Fruit fly (Drosophila melanogaster) whole organism, embryonic: ENCODE results near the gene CG46467.

Experiments
- Abd-B ChIP-seq: fragments of 200-800 bp; sonication (Bioruptor generic); optimal IDR thresholded peaks from 2 replicates; lab custom pipeline; 2018; ENCODE audit warnings: missing biosample characterization, mild to moderate bottlenecking, missing genetic modification characterization, moderate library complexity
- Blimp-1 ChIP-seq: fragments of 200-800 bp; sonication (Bioruptor generic); optimal IDR thresholded peaks from 3 replicates; lab custom pipeline; 2018; ENCODE audit warnings: missing biosample characterization, missing genetic modification characterization, mild to moderate bottlenecking, moderate library complexity, missing genetic modification reagents
- CG10654 ChIP-seq: fragments of 200-800 bp; sonication (Bioruptor generic); optimal IDR thresholded peaks from 2 replicates; lab custom pipeline; 2016; ENCODE audit warnings: missing biosample characterization, missing genetic modification characterization
- CG11085 ChIP-seq: fragments of 200-800 bp; sonication (Bioruptor generic); IDR thresholded peaks from 2 replicates; pipeline ENCODE4 v1.3.6; 2022; ENCODE audit warnings: missing biosample characterization, missing genetic modification characterization
- CG11093 ChIP-seq: fragments of 200-800 bp; sonication (Bioruptor generic); IDR thresholded peaks from 3 replicates; pipeline ENCODE4 v1.3.6; 2022; ENCODE audit warnings: missing biosample characterization, missing genetic modification characterization
- CG11695 ChIP-seq: fragments of 200-800 bp; sonication (Bioruptor generic); IDR thresholded peaks from 3 replicates; pipeline ENCODE4 v1.3.6; 2022; ENCODE audit warnings: missing biosample characterization, missing genetic modification characterization
- CG11696 ChIP-seq: fragments of 200-800 bp; sonication (Bioruptor generic); IDR thresholded peaks from 2 replicates; pipeline ENCODE4 v1.3.6; 2022; ENCODE audit warnings: missing biosample characterization, missing genetic modification characterization
- CG12236 ChIP-seq: fragments of 200-800 bp; sonication (Bioruptor generic); optimal IDR thresholded peaks from 2 replicates; lab custom pipeline; 2016; ENCODE audit warnings: missing biosample characterization, missing genetic modification characterization
- CG1233 ChIP-seq: fragments of 200-800 bp; sonication (Bioruptor generic); optimal IDR thresholded peaks from 4 replicates; lab custom pipeline; 2018; ENCODE audit warnings: missing biosample characterization, mild to moderate bottlenecking, missing genetic modification characterization
- CG12659 ChIP-seq: fragments of 200-800 bp; sonication (Bioruptor generic); optimal IDR thresholded peaks from 3 replicates; lab custom pipeline; 2017; ENCODE audit warnings: mild to moderate bottlenecking, missing biosample characterization, missing genetic modification reagents, missing genetic modification characterization
- CG1647 ChIP-seq: fragments of 200-800 bp; sonication (Bioruptor generic); optimal IDR thresholded peaks from 3 replicates; lab custom pipeline; 2016; ENCODE audit warnings: missing biosample characterization, missing genetic modification characterization
- CG17385 ChIP-seq: fragments of 200-800 bp; sonication (Bioruptor generic); optimal IDR thresholded peaks from 3 replicates; lab custom pipeline; 2018; ENCODE audit warnings: missing biosample characterization, mild to moderate bottlenecking, missing genetic modification characterization
- CG17612 ChIP-seq: fragments of 200-800 bp; sonication (Bioruptor generic); IDR thresholded peaks from 2 replicates; pipeline ENCODE4 v1.3.6; 2022; ENCODE audit warnings: missing biosample characterization, missing genetic modification characterization
- CG18011 ChIP-seq: fragments of 200-800 bp; sonication (Bioruptor generic); optimal IDR thresholded peaks from 2 replicates; lab custom pipeline; 2017; ENCODE audit warnings: missing biosample characterization, missing genetic modification characterization, mild to moderate bottlenecking, moderate library complexity, missing genotype
- CG18476 ChIP-seq: fragments of 200-800 bp; sonication (Bioruptor generic); optimal IDR thresholded peaks from 2 replicates; lab custom pipeline; 2016; ENCODE audit warnings: missing biosample characterization, mild to moderate bottlenecking, missing genetic modification characterization
- CG18599 ChIP-seq: fragments of 200-800 bp; sonication (Bioruptor generic); optimal IDR thresholded peaks from 3 replicates; lab custom pipeline; 2017; ENCODE audit warnings: missing biosample characterization, missing genetic modification characterization, mild to moderate bottlenecking, moderate library complexity, missing genetic modification reagents
- CG30403 ChIP-seq: fragments of 200-800 bp; sonication (Bioruptor generic); optimal IDR thresholded peaks from 3 replicates; lab custom pipeline; 2016; ENCODE audit warnings: missing biosample characterization, missing genetic modification characterization
- CG30431 ChIP-seq: fragments of 200-800 bp; sonication (Bioruptor generic); optimal IDR thresholded peaks from 2 replicates; lab custom pipeline; 2017; ENCODE audit warnings: missing biosample characterization, missing genetic modification characterization
- CG32532 ChIP-seq: fragments of 200-800 bp; sonication (Bioruptor generic); IDR thresholded peaks from 2 replicates; pipeline ENCODE4 v1.3.6; 2022; ENCODE audit warnings: missing biosample characterization, missing genetic modification characterization
- CG3838 ChIP-seq: fragments of 200-800 bp; sonication (Bioruptor generic); optimal IDR thresholded peaks from 3 replicates; lab custom pipeline; 2016; ENCODE audit warnings: missing biosample characterization, missing genetic modification characterization
- CG6272 ChIP-seq: fragments of 200-800 bp; sonication (Bioruptor generic); IDR thresholded peaks from 2 replicates; pipeline ENCODE4 v1.3.6; 2022; ENCODE audit warnings: missing biosample characterization, missing genetic modification characterization
- CG7786 ChIP-seq: fragments of 200-800 bp; sonication (Bioruptor generic); optimal IDR thresholded peaks from 2 replicates; lab custom pipeline; 2016; ENCODE audit warnings: missing biosample characterization, missing genetic modification characterization
- CG8765 ChIP-seq: fragments of 200-800 bp; sonication (Bioruptor generic); IDR thresholded peaks from 2 replicates; pipeline ENCODE4 v1.3.6; 2022; ENCODE audit warnings: missing biosample characterization, missing genetic modification characterization
- CG9727 ChIP-seq: fragments of 200-800 bp; sonication (Bioruptor generic); optimal IDR thresholded peaks from 3 replicates; lab custom pipeline; 2017; ENCODE audit warnings: missing biosample characterization, mild to moderate bottlenecking, missing genetic modification characterization
- CG9932 ChIP-seq: fragments of 200-800 bp; sonication (Bioruptor generic); IDR thresholded peaks from 2 replicates; pipeline ENCODE4 v1.3.6; 2022; ENCODE audit warnings: missing biosample characterization, missing genetic modification characterization
- Dbx ChIP-seq: fragments of 200-800 bp; sonication (Bioruptor generic); IDR thresholded peaks from 3 replicates; pipeline ENCODE4 v1.3.6; 2022; ENCODE audit warnings: missing biosample characterization, missing genetic modification characterization
- Dip2 ChIP-seq: fragments of 200-800 bp; sonication (Bioruptor generic); IDR thresholded peaks from 2 replicates; pipeline ENCODE4 v1.3.6; 2022; ENCODE audit warnings: missing biosample characterization, missing genetic modification characterization
- Dll ChIP-seq: fragments of 200-800 bp; sonication (Bioruptor generic); IDR thresholded peaks from 4 replicates; pipeline ENCODE4 v1.3.6; 2022; ENCODE audit warnings: missing biosample characterization, missing genetic modification characterization; ENCODE audit not compliant: partially characterized antibody
- E2f1 ChIP-seq: fragments of 200-800 bp; sonication (Bioruptor generic); IDR thresholded peaks from 2 replicates; pipeline ENCODE4 v1.3.6; 2022; ENCODE audit warnings: missing biosample characterization, missing genetic modification characterization
- Fer1 ChIP-seq: fragments of 200-800 bp; sonication (Bioruptor generic); optimal IDR thresholded peaks from 2 replicates; lab custom pipeline; 2017; ENCODE audit warnings: missing biosample characterization, mild to moderate bottlenecking, missing genetic modification characterization
- GATAe ChIP-seq: fragments of 200-800 bp; sonication (Bioruptor generic); conservative IDR thresholded peaks from 2 replicates; pipeline ENCODE4 v1.3.6; 2022; ENCODE audit warnings: missing biosample characterization, missing genetic modification characterization
- Gug ChIP-seq: fragments of 200-800 bp; sonication (Bioruptor generic); IDR thresholded peaks from 4 replicates; pipeline ENCODE4 v1.3.6; 2022; ENCODE audit warnings: missing biosample characterization, missing genetic modification characterization
- HLHmδ ChIP-seq: fragments of 200-800 bp; sonication (Bioruptor generic); optimal IDR thresholded peaks from 2 replicates; lab custom pipeline; 2018; ENCODE audit warnings: missing biosample characterization, mild to moderate bottlenecking, missing genetic modification characterization, moderate library complexity
- NFAT ChIP-seq: fragments of 200-800 bp; sonication (Bioruptor generic); IDR thresholded peaks from 2 replicates; pipeline ENCODE4 v1.3.6; 2022; ENCODE audit warnings: missing biosample characterization, missing genetic modification characterization
- Ptx1 ChIP-seq: fragments of 200-800 bp; sonication (Bioruptor generic); IDR thresholded peaks from 2 replicates; pipeline ENCODE4 v1.3.6; 2022; ENCODE audit warnings: missing biosample characterization, missing genetic modification characterization
- Scr ChIP-seq: fragments of 200-800 bp; sonication (Bioruptor generic); IDR thresholded peaks from 2 replicates; pipeline ENCODE4 v1.3.6; 2022; ENCODE audit warnings: missing biosample characterization, missing genetic modification characterization; ENCODE audit not compliant: partially characterized antibody
- Sin3A ChIP-seq: fragments of >200 bp; optimal IDR thresholded peaks from 2 replicates; lab custom pipeline; 2018
- Trl ChIP-seq, 3 experiments: fragments of >200 bp in 2 of 3; fragments of 200-800 bp in 1 of 3; sonication (Bioruptor generic) in 1 of 3; optimal IDR thresholded peaks; 2 replicates in 1 of 3; 3 replicates in 2 of 3; lab custom pipeline; 2016 to 2017; ENCODE audit warnings: missing biosample characterization in 1 of 3, missing genetic modification characterization in 1 of 3
- chn ChIP-seq: fragments of 200-800 bp; sonication (Bioruptor generic); optimal IDR thresholded peaks from 2 replicates; lab custom pipeline; 2016; ENCODE audit warnings: missing biosample characterization, missing genetic modification characterization
- ci ChIP-seq: fragments of 200-800 bp; sonication (Bioruptor generic); IDR thresholded peaks from 3 replicates; pipeline ENCODE4 v1.3.6; 2022; ENCODE audit warnings: missing biosample characterization, missing genetic modification characterization
- croc ChIP-seq: fragments of 200-800 bp; sonication (Bioruptor generic); conservative IDR thresholded peaks from 3 replicates; pipeline ENCODE4 v1.3.6; 2022; ENCODE audit warnings: missing biosample characterization, missing genetic modification characterization
- eyg ChIP-seq: fragments of 200-800 bp; sonication (Bioruptor generic); optimal IDR thresholded peaks from 3 replicates; lab custom pipeline; 2016; ENCODE audit warnings: missing biosample characterization, missing genetic modification characterization
- h ChIP-seq: fragments of >200 bp; optimal IDR thresholded peaks from 2 replicates; lab custom pipeline; 2017
- ham ChIP-seq: fragments of 200-800 bp; sonication (Bioruptor generic); IDR thresholded peaks from 2 replicates; pipeline ENCODE4 v1.3.6; 2022; ENCODE audit warnings: missing biosample characterization, missing genetic modification characterization
- kay ChIP-seq: fragments of 200-800 bp; sonication (Bioruptor generic); optimal IDR thresholded peaks from 2 replicates; lab custom pipeline; 2016; ENCODE audit warnings: missing biosample characterization, missing genetic modification characterization
- org-1 ChIP-seq: fragments of 200-800 bp; sonication (Bioruptor generic); optimal IDR thresholded peaks from 2 replicates; lab custom pipeline; 2017; ENCODE audit warnings: missing biosample characterization, missing genetic modification characterization
- pan ChIP-seq, 4 experiments: fragments of >200 bp in 3 of 4; fragments of 200-800 bp in 1 of 4; sonication (Bioruptor generic) in 1 of 4; optimal IDR thresholded peaks in 3 of 4; IDR thresholded peaks in 1 of 4; 2 replicates each; pipeline versions ENCODE4 v1.3.6 to Lab custom; 2017 to 2022; ENCODE audit warnings: missing biosample characterization in 2 of 4, missing genetic modification characterization in 2 of 4, mixed read lengths in 1 of 4
- tx ChIP-seq: fragments of 200-800 bp; sonication (Bioruptor generic); optimal IDR thresholded peaks from 2 replicates; lab custom pipeline; 2016; ENCODE audit warnings: missing biosample characterization, missing genetic modification characterization
- vfl ChIP-seq: fragments of 200-800 bp; sonication (Bioruptor generic); optimal IDR thresholded peaks from 2 replicates; lab custom pipeline; 2016; ENCODE audit warnings: missing biosample characterization, missing genetic modification characterization
- vnd ChIP-seq: fragments of 200-800 bp; sonication (Bioruptor generic); IDR thresholded peaks from 3 replicates; pipeline ENCODE4 v1.3.6; 2022; ENCODE audit warnings: missing biosample characterization, missing genetic modification characterization; ENCODE audit not compliant: partially characterized antibody

Gene CG46467

DNA sequence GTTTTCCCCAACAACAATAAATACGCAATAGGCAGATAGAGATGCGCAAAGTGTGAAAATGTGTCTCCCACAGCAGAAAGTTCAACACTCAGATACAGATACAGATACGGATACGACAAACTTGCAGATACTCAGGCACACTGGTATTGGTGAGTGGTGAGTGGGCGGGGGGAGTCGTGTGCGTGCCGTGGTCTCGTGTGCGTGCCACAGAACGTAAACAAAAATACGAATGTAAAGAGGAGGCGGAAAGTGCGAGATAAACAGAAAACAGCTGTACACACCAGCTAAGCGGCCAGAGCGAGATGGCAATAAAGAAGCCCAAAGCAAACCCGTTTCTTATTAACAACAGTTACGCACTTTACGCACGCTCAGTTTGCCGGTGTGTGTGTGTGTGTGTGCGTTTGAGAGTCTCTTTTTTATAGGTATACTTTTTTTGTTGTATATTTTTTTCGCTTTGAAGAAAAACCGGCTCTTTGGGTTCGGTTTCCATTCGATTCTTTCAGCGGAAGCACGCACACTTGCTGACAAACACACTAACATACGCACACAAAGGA lies 6.9 kb downstream of the CG46467 start:
- TF ChIP-seq eyg (GFP tag; lab: Kevin White, UChicago): peak; percentile 43
- peak; percentile 89 for TF ChIP-seq HLHmδ
- TF ChIP-seq Dbx (GFP tag; lab: Robert Waterston, UW): peak; percentile 59; the same call in 1 of the 3 replicates
- no peak for TF ChIP-seq CG17612
- TF ChIP-seq Scr (GFP tag; lab: Robert Waterston, UW): peak; percentile 21; the same call in 1 of the 2 replicates
- TF ChIP-seq CG11696 (GFP tag; lab: Robert Waterston, UW): 0 out of 2 replicates have a peak, but pooled peaks have one; percentile 39
- TF ChIP-seq CG6272: no peak
- TF ChIP-seq pan (optimal IDR thresholded peaks at IDR 0.05; lab: Kevin White, UChicago): no peak
- TF ChIP-seq pan (GFP tag; optimal IDR thresholded peaks at IDR 0.05 in 1 of 2, IDR thresholded peaks at IDR 0.05 in 1 of 2): peak in 1 of 2 experiments; percentile 39
- no peak for TF ChIP-seq CG9932 (GFP tag; lab: Robert Waterston, UW)
- no peak for TF ChIP-seq Ptx1 (GFP tag; lab: Robert Waterston, UW)
- no peak for TF ChIP-seq CG30431 (GFP tag; lab: Kevin White, UChicago)
- TF ChIP-seq CG18011: no peak
- TF ChIP-seq CG8765 (GFP tag; lab: Robert Waterston, UW): no peak
- TF ChIP-seq GATAe (GFP tag; lab: Robert Waterston, UW): no peak
- TF ChIP-seq CG17385 (GFP tag; lab: Kevin White, UChicago): peak; percentile 56
- no peak for TF ChIP-seq Dll (GFP tag; lab: Robert Waterston, UW)
- TF ChIP-seq CG11085: no peak
- TF ChIP-seq tx (GFP tag; lab: Kevin White, UChicago): no peak
- peak; percentile 84 for TF ChIP-seq Fer1
- peak; percentile 14 for TF ChIP-seq CG7786
- TF ChIP-seq Trl (optimal IDR thresholded peaks at IDR 0.05; lab: Kevin White, UChicago): no peak
- TF ChIP-seq Trl (GFP tag; optimal IDR thresholded peaks at IDR 0.05; lab: Kevin White, UChicago): peak; percentile 55
- no peak for TF ChIP-seq Abd-B (GFP tag; lab: Kevin White, UChicago)
- peak; percentile 69; the same call in 2 of the 3 replicates for TF ChIP-seq ci (GFP tag; lab: Robert Waterston, UW)
- TF ChIP-seq CG1233 (GFP tag; lab: Kevin White, UChicago): peak; percentile 22
- no peak for TF ChIP-seq CG1647 (GFP tag; lab: Kevin White, UChicago)
- TF ChIP-seq croc (GFP tag; lab: Robert Waterston, UW): no peak
- TF ChIP-seq ham (GFP tag; lab: Robert Waterston, UW): no peak
- TF ChIP-seq Blimp-1 (GFP tag; lab: Kevin White, UChicago): peak; percentile 52
- peak; percentile 24 for TF ChIP-seq org-1
- peak; percentile 30; the same call in 1 of the 2 replicates for TF ChIP-seq NFAT
- peak; percentile 83 for TF ChIP-seq CG18599 (GFP tag; lab: Kevin White, UChicago)
- no peak for TF ChIP-seq CG30403 (GFP tag; lab: Kevin White, UChicago)
- peak; percentile 57 for TF ChIP-seq CG12659
- no peak for TF ChIP-seq Dip2 (GFP tag; lab: Robert Waterston, UW)
- TF ChIP-seq E2f1 (GFP tag; lab: Robert Waterston, UW): peak; percentile 39; the same call in 1 of the 2 replicates
- no peak for TF ChIP-seq CG3838 (GFP tag; lab: Kevin White, UChicago)
- TF ChIP-seq CG12236 (GFP tag; lab: Kevin White, UChicago): no peak
- no peak for TF ChIP-seq CG11093 (GFP tag; lab: Robert Waterston, UW)
- TF ChIP-seq h (lab: Kevin White, UChicago): no peak
- peak; percentile 26 for TF ChIP-seq vfl (GFP tag; lab: Kevin White, UChicago)
- peak; percentile 63; the same call in 2 of the 3 replicates for TF ChIP-seq CG11695 (GFP tag; lab: Robert Waterston, UW)
- TF ChIP-seq Gug (GFP tag; lab: Robert Waterston, UW): no peak
- peak; percentile 54 for TF ChIP-seq CG32532 (GFP tag; lab: Robert Waterston, UW)
- TF ChIP-seq kay: peak; percentile 36
- no peak for TF ChIP-seq vnd (GFP tag; lab: Robert Waterston, UW)
- TF ChIP-seq Sin3A (lab: Kevin White, UChicago): no peak
- TF ChIP-seq chn (GFP tag; lab: Kevin White, UChicago): peak; percentile 33
- peak; percentile 25 for TF ChIP-seq CG9727 (GFP tag; lab: Kevin White, UChicago)
- no peak for TF ChIP-seq CG10654 (GFP tag; lab: Kevin White, UChicago)
- TF ChIP-seq CG18476 (GFP tag; lab: Kevin White, UChicago): no peak
